Worm (Caenorhabditis elegans) whole organism, L3 larva: ENCODE data around the gene clec-151.

Experiments
- ceh-82 ChIP-seq: fragments of 150-350 bp; optimal IDR thresholded peaks from 2 replicates; lab custom pipeline; 2014; ENCODE audit warnings: missing biosample characterization, missing genetic modification characterization
- elt-1 ChIP-seq: fragments of 150-350 bp; optimal IDR thresholded peaks from 2 replicates; lab custom pipeline; 2014; ENCODE audit warnings: missing biosample characterization, missing genetic modification characterization
- elt-3 ChIP-seq, 3 experiments: fragments of 150-350 bp in 1 of 3; sonication (generic microtip) in 2 of 3; optimal IDR thresholded peaks; 2 replicates in 2 of 3; 4 replicates in 1 of 3; lab custom pipeline; 2014 to 2017; ENCODE audit warnings: missing biosample characterization in 3 of 3, missing genetic modification characterization in 3 of 3
- fkh-10 ChIP-seq: sonication (generic microtip); optimal IDR thresholded peaks from 2 replicates; lab custom pipeline; 2017; ENCODE audit warnings: missing biosample characterization, missing genetic modification reagents, missing genetic modification characterization
- nfya-1 ChIP-seq: sonication (generic microtip); optimal IDR thresholded peaks from 2 replicates; lab custom pipeline; 2017; ENCODE audit warnings: missing genetic modification characterization, mild to moderate bottlenecking, missing compliant biosample characterization, antibody characterized with exemption, moderate library complexity; ENCODE audit not compliant: insufficient read depth
- nhr-25 ChIP-seq: sonication (generic microtip); optimal IDR thresholded peaks from 2 replicates; lab custom pipeline; 2017; ENCODE audit warnings: missing biosample characterization, missing genetic modification characterization
- nhr-28 ChIP-seq: fragments of 150-350 bp; optimal IDR thresholded peaks from 2 replicates; lab custom pipeline; 2014; ENCODE audit warnings: missing biosample characterization, missing genetic modification characterization
- nhr-77 ChIP-seq: fragments of 150-350 bp; optimal IDR thresholded peaks from 2 replicates; lab custom pipeline; 2014; ENCODE audit warnings: missing biosample characterization, missing genetic modification characterization
- pqm-1 ChIP-seq: fragments of 150-350 bp; optimal IDR thresholded peaks from 2 replicates; lab custom pipeline; 2017; ENCODE audit warnings: missing biosample characterization, missing genetic modification characterization, inconsistent platforms
- skn-1 ChIP-seq: fragments of 150-350 bp; optimal IDR thresholded peaks from 2 replicates; lab custom pipeline; 2014; ENCODE audit warnings: missing biosample characterization, missing genetic modification characterization
- unc-39 ChIP-seq: sonication (generic microtip); optimal IDR thresholded peaks from 4 replicates; lab custom pipeline; 2017; ENCODE audit warnings: missing biosample characterization, missing genetic modification characterization
- ztf-11 ChIP-seq: fragments of 150-350 bp; optimal IDR thresholded peaks from 2 replicates; lab custom pipeline; 2014; ENCODE audit warnings: missing biosample characterization, missing genetic modification characterization

- TF ChIP-seq fkh-10 (GFP tag; lab: Kevin White, UChicago) (no peak), ztf-11 (tag; lab: Kevin White, UChicago) (no peak), elt-3 (tag; optimal IDR thresholded peaks at IDR 0.05; lab: Kevin White, UChicago) (no peak), pqm-1 (tag; lab: Kevin White, UChicago) (no peak), nfya-1 (tag; lab: Kevin White, UChicago) (peak; percentile 97), unc-39 (tag; lab: Kevin White, UChicago) (no peak), skn-1 (tag; lab: Kevin White, UChicago) (no peak), nhr-28 (tag; lab: Kevin White, UChicago) (no peak), ceh-82 (tag; lab: Kevin White, UChicago) (no peak), elt-1 (tag; lab: Kevin White, UChicago) (no peak), nhr-25 (no peak), nhr-77 (tag; lab: Kevin White, UChicago) (no peak)
Observed at ce11 chrIII:4584068-4584566, 44.1 kb upstream of the clec-151 start, which contains the start of gene F35G12.5.
